Worm (Caenorhabditis elegans): ENCODE data around the gene cids-1.

cids-1 gene

DNA sequence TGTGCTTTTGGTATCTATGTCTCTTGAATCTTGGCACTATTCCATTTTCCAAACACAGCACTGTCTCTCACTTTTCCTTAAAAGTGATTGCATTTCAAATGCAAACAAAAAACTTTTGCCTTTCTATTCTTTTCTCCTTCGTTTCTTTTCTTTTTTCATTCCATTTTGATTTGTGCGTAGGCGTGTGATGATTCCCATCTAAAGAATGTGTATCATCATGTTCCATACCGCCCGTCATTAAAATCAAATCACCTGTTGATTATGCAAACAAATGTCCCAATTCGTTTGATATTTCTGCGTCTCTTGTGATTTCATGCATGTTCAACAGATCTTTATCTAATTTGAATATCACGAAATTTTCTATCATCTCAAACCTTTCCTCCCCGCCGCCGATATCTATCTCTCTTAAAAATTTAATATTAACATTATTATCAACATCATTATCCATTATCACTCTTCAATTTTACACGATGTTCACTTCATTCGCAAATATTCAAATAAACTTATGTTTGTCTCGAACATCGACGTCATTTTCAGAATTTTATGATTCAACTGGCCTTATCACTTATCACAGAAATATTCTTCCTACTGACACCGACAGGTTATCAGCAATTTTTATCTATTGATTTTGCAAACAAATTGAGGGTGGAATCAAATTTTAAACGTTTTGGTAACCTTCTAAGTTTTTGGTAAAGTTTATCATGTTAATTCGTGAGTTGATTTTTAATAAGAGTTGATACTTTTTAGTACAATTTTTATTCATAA, 47.2 kb downstream of the cids-1 start:
- TF ChIP-seq dao-5 (tag; optimal IDR thresholded peaks at IDR 0.05): no peak
- no peak for TF ChIP-seq W03F9.2 (tag; optimal IDR thresholded peaks at IDR 0.05)
- TF ChIP-seq him-1 (tag; optimal IDR thresholded peaks at IDR 0.05): no peak

DNA sequence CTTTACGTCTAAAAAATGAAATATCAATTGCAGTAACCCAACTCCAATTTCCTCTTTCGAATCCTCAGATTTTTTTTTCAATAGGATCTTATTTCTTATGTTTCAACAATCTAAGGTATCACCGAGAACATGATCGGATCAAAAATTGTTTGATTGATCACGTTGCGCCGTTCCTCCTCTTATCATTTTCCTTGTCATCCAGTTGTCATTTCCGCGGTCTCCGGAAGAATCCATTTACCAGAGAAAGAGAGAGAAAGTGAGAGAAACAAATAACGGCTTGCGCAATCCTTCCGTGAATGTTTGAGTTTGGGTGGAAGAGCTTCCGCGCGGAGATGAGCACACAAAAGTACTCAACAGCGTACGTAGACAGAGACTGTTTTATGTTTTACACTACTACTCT, 49.0 kb downstream of the cids-1 start:
- TF ChIP-seq dao-5 (tag; optimal IDR thresholded peaks at IDR 0.05) (no peak), him-1 (tag; optimal IDR thresholded peaks at IDR 0.05) (no peak)
